Fruit fly (Drosophila melanogaster) whole organism, prepupa: ENCODE results near the gene NaPi-III.

ENCODE experiments used
- Blimp-1 ChIP-seq: fragments of 200-800 bp; sonication (Bioruptor generic); optimal IDR thresholded peaks from 3 replicates; lab custom pipeline; 2017; ENCODE audit warnings: missing biosample characterization, missing genetic modification characterization, mild to moderate bottlenecking, moderate library complexity, missing genetic modification reagents
- CG10631 ChIP-seq: fragments of 200-800 bp; sonication (Bioruptor generic); optimal IDR thresholded peaks from 2 replicates; lab custom pipeline; 2016; ENCODE audit warnings: missing biosample characterization, missing genetic modification characterization
- CG10669 ChIP-seq: fragments of 200-800 bp; sonication (Bioruptor generic); optimal IDR thresholded peaks from 3 replicates; lab custom pipeline; 2018; ENCODE audit warnings: missing biosample characterization, mild to moderate bottlenecking, missing genetic modification characterization, moderate library complexity
- CG11902 ChIP-seq: fragments of 200-800 bp; sonication (Bioruptor generic); optimal IDR thresholded peaks from 3 replicates; lab custom pipeline; 2016; ENCODE audit warnings: missing biosample characterization, missing genetic modification characterization
- CG15336 ChIP-seq: fragments of 200-800 bp; sonication (Bioruptor generic); IDR thresholded peaks from 2 replicates; pipeline ENCODE4 v1.3.6; 2022; ENCODE audit warnings: missing biosample characterization, missing genetic modification characterization
- CG1621 ChIP-seq: fragments of 200-800 bp; sonication (Bioruptor generic); optimal IDR thresholded peaks from 3 replicates; lab custom pipeline; 2018; ENCODE audit warnings: missing biosample characterization, mild to moderate bottlenecking, missing genetic modification characterization
- CG16779 ChIP-seq: fragments of 200-800 bp; sonication (Bioruptor generic); optimal IDR thresholded peaks from 3 replicates; lab custom pipeline; 2017; ENCODE audit warnings: missing biosample characterization, mild to moderate bottlenecking, missing genetic modification characterization
- CG3032 ChIP-seq: fragments of 200-800 bp; optimal IDR thresholded peaks from 2 replicates; lab custom pipeline; 2019; ENCODE audit warnings: missing biosample characterization, mild to moderate bottlenecking, missing genetic modification characterization, moderate library complexity
- CG32006 ChIP-seq: fragments of 200-800 bp; sonication (Bioruptor generic); optimal IDR thresholded peaks from 3 replicates; lab custom pipeline; 2017; ENCODE audit warnings: missing biosample characterization, mild to moderate bottlenecking, missing genetic modification characterization
- CG3919 ChIP-seq: fragments of 200-800 bp; sonication (Bioruptor generic); optimal IDR thresholded peaks from 3 replicates; lab custom pipeline; 2016; ENCODE audit warnings: missing biosample characterization, missing genetic modification characterization
- CG6163 ChIP-seq: fragments of 200-800 bp; sonication (Bioruptor generic); IDR thresholded peaks from 3 replicates; pipeline ENCODE4 v1.3.6; 2022; ENCODE audit warnings: missing biosample characterization, missing genetic modification characterization
- CG6276 ChIP-seq: fragments of 200-800 bp; sonication (Bioruptor generic); optimal IDR thresholded peaks from 2 replicates; lab custom pipeline; 2017; ENCODE audit warnings: missing biosample characterization, mild to moderate bottlenecking, missing genetic modification characterization
- CG6792 ChIP-seq: fragments of 200-800 bp; sonication (Bioruptor generic); optimal IDR thresholded peaks from 3 replicates; lab custom pipeline; 2016; ENCODE audit warnings: missing biosample characterization, missing genetic modification characterization
- CG6808 ChIP-seq: fragments of 200-800 bp; sonication (Bioruptor generic); optimal IDR thresholded peaks from 3 replicates; lab custom pipeline; 2017; ENCODE audit warnings: missing biosample characterization, missing genetic modification characterization, mild to moderate bottlenecking, moderate library complexity, missing genetic modification reagents
- CG6854 ChIP-seq: fragments of 200-800 bp; sonication (Bioruptor generic); optimal IDR thresholded peaks from 2 replicates; lab custom pipeline; 2017; ENCODE audit warnings: missing biosample characterization, mild to moderate bottlenecking, missing genetic modification characterization
- CG7368 ChIP-seq: fragments of 200-800 bp; sonication (Bioruptor generic); optimal IDR thresholded peaks from 3 replicates; lab custom pipeline; 2016; ENCODE audit warnings: missing biosample characterization, missing genetic modification characterization
- CG8119 ChIP-seq: fragments of 200-800 bp; sonication (Bioruptor generic); IDR thresholded peaks from 3 replicates; pipeline ENCODE4 v1.3.6; 2022; ENCODE audit warnings: missing biosample characterization, missing genetic modification characterization
- CG9139 ChIP-seq: fragments of 200-800 bp; sonication (Bioruptor generic); optimal IDR thresholded peaks from 3 replicates; lab custom pipeline; 2017; ENCODE audit warnings: missing biosample characterization, mild to moderate bottlenecking, missing genetic modification characterization
- Eip78C ChIP-seq: fragments of 200-800 bp; sonication (Bioruptor generic); peaks from one replicate; lab custom pipeline; 2016; ENCODE audit warnings: missing biosample characterization, missing genetic modification characterization
- Ets21C ChIP-seq: fragments of 200-800 bp; sonication (Bioruptor generic); optimal IDR thresholded peaks from 3 replicates; lab custom pipeline; 2016; ENCODE audit warnings: missing biosample characterization, missing genetic modification characterization
- Ets96B ChIP-seq: fragments of 200-800 bp; optimal IDR thresholded peaks from 2 replicates; lab custom pipeline; 2019; ENCODE audit warnings: missing biosample characterization, mild to moderate bottlenecking, missing genetic modification characterization, moderate library complexity
- Gug ChIP-seq: fragments of 200-800 bp; sonication (Bioruptor generic); IDR thresholded peaks from 2 replicates; pipeline ENCODE4 v1.3.6; 2022; ENCODE audit warnings: missing biosample characterization, missing genetic modification characterization
- Hr39 ChIP-seq: fragments of 200-800 bp; sonication (Bioruptor generic); optimal IDR thresholded peaks from 2 replicates; lab custom pipeline; 2016; ENCODE audit warnings: missing biosample characterization, missing genetic modification characterization
- Hr4 ChIP-seq: fragments of 200-800 bp; sonication (Bioruptor generic); optimal IDR thresholded peaks from 3 replicates; lab custom pipeline; 2016; ENCODE audit warnings: missing biosample characterization, missing genetic modification characterization
- Lpt ChIP-seq: fragments of 200-800 bp; sonication (Bioruptor generic); optimal IDR thresholded peaks from 3 replicates; lab custom pipeline; 2016; ENCODE audit warnings: missing biosample characterization, missing genetic modification characterization
- Met ChIP-seq: fragments of 200-800 bp; sonication (Bioruptor generic); optimal IDR thresholded peaks from 3 replicates; lab custom pipeline; 2016; ENCODE audit warnings: missing biosample characterization, missing genetic modification characterization
- OdsH ChIP-seq: fragments of 200-800 bp; sonication (Bioruptor generic); optimal IDR thresholded peaks from 3 replicates; lab custom pipeline; 2016; ENCODE audit warnings: missing biosample characterization, missing genetic modification characterization
- Smox ChIP-seq: fragments of 200-800 bp; sonication (Bioruptor generic); optimal IDR thresholded peaks from 3 replicates; lab custom pipeline; 2016; ENCODE audit warnings: missing biosample characterization, missing genetic modification characterization
- Sox102F ChIP-seq: fragments of 200-800 bp; sonication (Bioruptor generic); optimal IDR thresholded peaks from 2 replicates; lab custom pipeline; 2016; ENCODE audit warnings: missing biosample characterization, mild to moderate bottlenecking, missing genetic modification characterization
- Sox14 ChIP-seq: fragments of 200-800 bp; sonication (Bioruptor generic); optimal IDR thresholded peaks from 3 replicates; lab custom pipeline; 2016; ENCODE audit warnings: missing biosample characterization, missing genetic modification characterization
- acj6 ChIP-seq: fragments of 200-800 bp; sonication (Bioruptor generic); optimal IDR thresholded peaks from 3 replicates; lab custom pipeline; 2016; ENCODE audit warnings: missing biosample characterization, missing genetic modification characterization
- cyc ChIP-seq: fragments of 200-800 bp; sonication (Bioruptor generic); optimal IDR thresholded peaks from 3 replicates; lab custom pipeline; 2016; ENCODE audit warnings: missing biosample characterization, missing genetic modification characterization
- dac ChIP-seq: fragments of 200-800 bp; sonication (Bioruptor generic); optimal IDR thresholded peaks from 2 replicates; lab custom pipeline; 2017; ENCODE audit warnings: missing biosample characterization, mild to moderate bottlenecking, missing genetic modification characterization
- dsx ChIP-seq: fragments of 200-800 bp; optimal IDR thresholded peaks from 3 replicates; lab custom pipeline; 2019; ENCODE audit warnings: missing biosample characterization, mild to moderate bottlenecking, missing genetic modification characterization, moderate library complexity; ENCODE audit not compliant: poor library complexity, severe bottlenecking
- eg ChIP-seq: fragments of 200-800 bp; sonication (Bioruptor generic); IDR thresholded peaks from 3 replicates; pipeline ENCODE4 v1.3.6; 2022; ENCODE audit warnings: missing biosample characterization, missing genetic modification characterization
- esn ChIP-seq: fragments of 200-800 bp; sonication (Bioruptor generic); optimal IDR thresholded peaks from 2 replicates; lab custom pipeline; 2016; ENCODE audit warnings: missing biosample characterization, mild to moderate bottlenecking, missing genetic modification characterization, moderate library complexity
- fd59A ChIP-seq: fragments of 200-800 bp; sonication (Bioruptor generic); optimal IDR thresholded peaks from 2 replicates; lab custom pipeline; 2017; ENCODE audit warnings: missing biosample characterization, mild to moderate bottlenecking, missing genetic modification characterization, missing genetic modification reagents
- fd85E ChIP-seq: fragments of 200-800 bp; sonication (Bioruptor generic); optimal IDR thresholded peaks from 3 replicates; lab custom pipeline; 2016; ENCODE audit warnings: missing biosample characterization, missing genetic modification characterization
- lz ChIP-seq: fragments of 200-800 bp; sonication (Bioruptor generic); optimal IDR thresholded peaks from 3 replicates; lab custom pipeline; 2016; ENCODE audit warnings: missing biosample characterization, missing genetic modification characterization
- net ChIP-seq: fragments of 200-800 bp; sonication (Bioruptor generic); optimal IDR thresholded peaks from 3 replicates; lab custom pipeline; 2016; ENCODE audit warnings: missing biosample characterization, missing genetic modification characterization
- pdm3 ChIP-seq: fragments of 200-800 bp; sonication (Bioruptor generic); optimal IDR thresholded peaks from 3 replicates; lab custom pipeline; 2016; ENCODE audit warnings: missing biosample characterization, missing genetic modification characterization
- spab ChIP-seq: fragments of 200-800 bp; sonication (Bioruptor generic); optimal IDR thresholded peaks from 2 replicates; lab custom pipeline; 2017; ENCODE audit warnings: missing biosample characterization, mild to moderate bottlenecking, missing genetic modification characterization, missing genetic modification reagents
- ss ChIP-seq, 2 experiments: fragments of 200-800 bp; sonication (Bioruptor generic); optimal IDR thresholded peaks; 2 replicates in 1 of 2; 3 replicates in 1 of 2; lab custom pipeline; 2017 to 2018; ENCODE audit warnings: mild to moderate bottlenecking in 2 of 2, missing biosample characterization in 2 of 2, missing genetic modification characterization in 2 of 2, moderate library complexity in 1 of 2
- svp ChIP-seq: fragments of 200-800 bp; sonication (Bioruptor generic); peaks from one replicate; lab custom pipeline; 2016; ENCODE audit warnings: missing biosample characterization, missing genetic modification characterization
- topi ChIP-seq: fragments of 200-800 bp; sonication (Bioruptor generic); optimal IDR thresholded peaks from 3 replicates; lab custom pipeline; 2016; ENCODE audit warnings: missing biosample characterization, missing genetic modification characterization

Gene NaPi-III

DNA sequence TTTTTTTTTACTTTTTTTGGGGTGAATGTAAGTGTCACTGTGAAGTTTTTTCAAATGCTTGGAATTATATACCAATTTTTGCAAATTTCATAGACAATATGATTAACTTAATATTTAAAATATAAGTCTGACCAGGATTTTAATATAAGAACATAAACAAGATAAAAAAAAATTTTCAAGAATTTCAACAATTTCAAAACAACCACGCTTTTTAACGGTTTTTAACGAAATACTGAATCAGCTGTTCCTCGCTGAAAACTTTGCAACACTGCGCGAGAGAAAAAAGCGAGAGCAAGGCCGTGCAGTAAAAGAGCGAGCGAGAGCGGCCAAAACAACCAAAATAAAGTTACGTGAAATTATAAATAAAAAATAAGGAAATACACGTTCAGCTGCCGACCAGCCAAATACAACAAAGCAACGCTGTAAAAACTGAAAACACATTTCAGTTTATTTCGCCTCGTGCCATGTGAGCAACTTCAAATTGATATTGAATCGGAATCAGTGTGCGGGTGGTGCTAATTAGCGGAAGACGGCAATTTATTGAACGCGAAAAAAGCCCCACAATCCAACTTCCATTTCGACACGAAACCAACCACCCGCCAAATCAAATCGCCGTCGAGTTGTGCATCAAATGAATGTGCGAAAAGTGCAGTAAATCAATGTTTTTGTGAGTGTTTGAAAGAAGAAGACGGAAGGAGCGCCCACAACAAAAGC, 26.8 kb upstream of the NaPi-III start, which contains the start of the genes CG46439, Iyd and CG33947 (continued):
- TF ChIP-seq Sox102F (GFP tag; lab: Kevin White, UChicago) (peak; percentile 46), Hr39 (GFP tag; lab: Kevin White, UChicago) (no peak), CG3919 (GFP tag; lab: Kevin White, UChicago) (peak; percentile 59), ss (GFP tag; optimal IDR thresholded peaks at IDR 0.05; lab: Kevin White, UChicago) (peak; percentile 61 to 77), acj6 (peak; percentile 22), net (GFP tag; lab: Kevin White, UChicago) (peak; percentile 30), CG8119 (GFP tag; lab: Robert Waterston, UW) (peak; percentile 84; the same call in 2 of the 3 replicates), Hr4 (GFP tag; lab: Kevin White, UChicago) (peak; percentile 29), CG32006 (GFP tag; lab: Kevin White, UChicago) (peak; percentile 55), CG6163 (peak; percentile 90), spab (GFP tag; lab: Kevin White, UChicago) (peak; percentile 70), CG1621 (tag; lab: Kevin White, UChicago) (peak; percentile 65), Smox (GFP tag; lab: Kevin White, UChicago) (peak; percentile 46), Eip78C (GFP tag; lab: Kevin White, UChicago) (peak; percentile 83), OdsH (peak; percentile 30), CG10669 (GFP tag; lab: Kevin White, UChicago) (peak; percentile 67), cyc (GFP tag; lab: Kevin White, UChicago) (no peak), svp (GFP tag; lab: Kevin White, UChicago) (peak; percentile 47), Ets96B (peak; percentile 65), pdm3 (GFP tag; lab: Kevin White, UChicago) (peak; percentile 36), lz (GFP tag; lab: Kevin White, UChicago) (peak; percentile 24), CG16779 (peak; percentile 86), CG6808 (peak; percentile 85), CG6854 (GFP tag; lab: Kevin White, UChicago) (peak; percentile 91), CG6276 (peak; percentile 86), dsx (GFP tag; lab: Kevin White, UChicago) (peak; percentile 30), Blimp-1 (peak; percentile 28), CG11902 (GFP tag; lab: Kevin White, UChicago) (no peak), eg (GFP tag; lab: Robert Waterston, UW) (peak; percentile 90), Ets21C (GFP tag; lab: Kevin White, UChicago) (no peak), Gug (GFP tag; lab: Robert Waterston, UW) (peak; percentile 55; the same call in 1 of the 2 replicates), CG10631 (GFP tag; lab: Kevin White, UChicago) (no peak), CG3032 (peak; percentile 62), dac (GFP tag; lab: Kevin White, UChicago) (peak; percentile 18), CG7368 (GFP tag; lab: Kevin White, UChicago) (peak; percentile 31), Sox14 (peak; percentile 58)

dm6 chr3L:11097982-11098663, 25.0 kb upstream of the NaPi-III start, which contains the start of the genes Irbp18 and APP-BP1:
Gene Irbp18, minus strand, starts transcription at chr3L:11098186.
Gene APP-BP1, plus strand, starts transcription at chr3L:11098412.
- TF ChIP-seq Sox102F (GFP tag; lab: Kevin White, UChicago): peak; percentile 97
- TF ChIP-seq CG15336 (GFP tag; lab: Robert Waterston, UW): peak; percentile 88
- TF ChIP-seq CG6792 (GFP tag; lab: Kevin White, UChicago): peak; percentile 93
- peak; percentile 91 for TF ChIP-seq CG3032
- peak; percentile 87 for TF ChIP-seq CG6276
- peak; percentile 92 for TF ChIP-seq fd59A (GFP tag; lab: Kevin White, UChicago)
- peak; percentile 97 for TF ChIP-seq lz (GFP tag; lab: Kevin White, UChicago)
- peak; percentile 74 for TF ChIP-seq fd85E (GFP tag; lab: Kevin White, UChicago)
- peak; percentile 97 for TF ChIP-seq CG32006 (GFP tag; lab: Kevin White, UChicago)
- peak; percentile 87 for TF ChIP-seq dsx (GFP tag; lab: Kevin White, UChicago)
- peak; percentile 96 for TF ChIP-seq Met (GFP tag; lab: Kevin White, UChicago)
- TF ChIP-seq esn (GFP tag; lab: Kevin White, UChicago): peak; percentile 98
- peak; percentile 96 for TF ChIP-seq Hr39 (GFP tag; lab: Kevin White, UChicago)
- TF ChIP-seq eg (GFP tag; lab: Robert Waterston, UW): peak; percentile 92
- TF ChIP-seq dac (GFP tag; lab: Kevin White, UChicago): peak; percentile 90
- TF ChIP-seq Eip78C (GFP tag; lab: Kevin White, UChicago): peak; percentile 99
- TF ChIP-seq topi (GFP tag; lab: Kevin White, UChicago): peak; percentile 97
- peak; percentile 89 for TF ChIP-seq CG6163
- peak; percentile 92 for TF ChIP-seq Lpt (GFP tag; lab: Kevin White, UChicago)
- TF ChIP-seq CG7368 (GFP tag; lab: Kevin White, UChicago): peak; percentile 90
- TF ChIP-seq cyc (GFP tag; lab: Kevin White, UChicago): peak; percentile 96
- peak; percentile 97 for TF ChIP-seq pdm3 (GFP tag; lab: Kevin White, UChicago)
- TF ChIP-seq Ets96B: peak; percentile 90
- TF ChIP-seq Smox (GFP tag; lab: Kevin White, UChicago): peak; percentile 96
- TF ChIP-seq CG6808: peak; percentile 87
- TF ChIP-seq CG9139 (GFP tag; lab: Kevin White, UChicago): peak; percentile 79
